Worm (Caenorhabditis elegans): ENCODE measurements around the gene T02H6.3.

- TF ChIP-seq C34F6.9 (tag; optimal IDR thresholded peaks at IDR 0.05) (no peak), blmp-1 (tag; optimal IDR thresholded peaks at IDR 0.05; ENCODE audit: insufficient read depth) (no peak), ztf-11 (tag; optimal IDR thresholded peaks at IDR 0.05) (no peak), ceh-82 (tag; optimal IDR thresholded peaks at IDR 0.05) (no peak), lin-39 (tag; optimal IDR thresholded peaks at IDR 0.05) (no peak), fos-1 (tag; optimal IDR thresholded peaks at IDR 0.05) (no peak), ama-1 (optimal IDR thresholded peaks at IDR 0.05) (no peak)
Observed at ce11 chrII:723488-723887, 31.8 kb downstream of the T02H6.3 start, which contains the start of gene rfip-2.
